Worm (Caenorhabditis elegans): Measurements from ENCODE around the gene vps-36.

vps-36 gene

DNA sequence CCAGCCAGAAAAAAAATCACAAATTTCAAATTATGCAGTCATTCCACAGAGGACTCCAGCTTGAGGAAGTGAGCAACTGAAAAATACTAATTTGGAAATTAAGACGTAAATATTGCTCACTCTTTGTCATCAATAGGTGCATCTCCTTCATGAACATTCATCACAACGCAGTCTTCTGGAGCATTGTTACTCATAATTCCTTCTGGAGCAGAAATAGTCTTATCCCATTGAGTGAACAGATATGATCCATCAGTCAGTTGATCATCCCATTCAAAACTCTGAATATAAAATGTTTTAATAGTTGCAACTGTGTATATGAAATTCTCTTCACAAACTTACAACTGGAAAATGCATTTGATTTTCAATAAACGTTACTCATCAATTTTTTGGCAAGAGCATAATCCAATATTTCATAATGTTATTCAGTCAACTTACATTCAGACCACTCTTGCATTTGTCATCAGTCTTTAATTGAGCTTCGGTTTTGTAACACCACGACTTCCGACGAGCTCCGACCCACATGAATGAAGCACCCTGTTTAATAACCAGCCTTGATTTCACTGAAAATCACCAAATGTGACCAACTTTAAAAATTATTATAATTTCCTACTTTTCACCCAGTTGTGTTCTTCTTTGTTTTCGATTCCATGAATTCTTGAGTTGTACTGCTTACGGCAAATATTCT, 6.9 kb downstream of the vps-36 start:
- no peak for TF ChIP-seq T22C8.4 (GFP tag; IDR thresholded peaks at IDR 0.05)

- TF ChIP-seq ztf-29 (GFP tag; IDR thresholded peaks at IDR 0.05) (no peak), ztf-23 (GFP tag; IDR thresholded peaks at IDR 0.05) (peak; percentile 34; the same call in 1 of the 2 replicates)
These were observed 8.7 kb downstream of the vps-36 start, which contains the start of gene F17C11.4 for ce11 chrV:10951655-10952278. TSS of gene F17C11.4 (plus strand) at chrV:10951860.

- TF ChIP-seq cog-1 (tag; optimal IDR thresholded peaks at IDR 0.05): no peak
- TF ChIP-seq klf-2 (GFP tag; conservative IDR thresholded peaks at IDR 0.05): no peak
- no peak for TF ChIP-seq T22C8.4 (GFP tag; IDR thresholded peaks at IDR 0.05)
- no peak for TF ChIP-seq med-1 (GFP tag; optimal IDR thresholded peaks at IDR 0.05; ENCODE audit: insufficient read depth)
- no peak for TF ChIP-seq flt-1 (GFP tag; IDR thresholded peaks at IDR 0.05)
- TF ChIP-seq ref-1 (GFP tag; conservative IDR thresholded peaks at IDR 0.05): no peak
- TF ChIP-seq ztf-23 (GFP tag; IDR thresholded peaks at IDR 0.05): no peak
- no peak for TF ChIP-seq tab-1 (GFP tag; IDR thresholded peaks at IDR 0.05)
- no peak for TF ChIP-seq ztf-29 (GFP tag; IDR thresholded peaks at IDR 0.05)
These were observed 11.0 kb downstream of the vps-36 start, which contains the start of gene col-153 for ce11 chrV:10949511-10949910. TSS of gene col-153 (plus strand) at chrV:10949811.

DNA sequence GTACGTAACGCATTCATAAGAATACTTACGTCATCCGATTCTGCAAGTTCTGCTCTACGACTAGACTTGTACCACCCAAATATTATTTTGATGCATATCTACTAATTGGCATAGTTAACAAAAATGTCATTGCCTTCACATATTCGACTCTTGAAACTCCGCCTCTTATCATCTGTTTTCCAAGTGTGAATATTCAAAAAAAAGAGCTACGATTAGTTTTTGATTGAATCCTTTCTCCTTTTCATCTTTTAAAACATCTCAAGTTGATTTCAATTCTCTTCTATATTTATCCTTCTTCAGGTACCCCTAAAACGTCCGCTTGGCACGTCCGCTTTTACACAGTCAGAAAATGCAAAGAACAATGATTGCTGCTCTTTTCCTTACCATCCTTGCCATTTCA, 12.5 kb downstream of the vps-36 start, which contains the start of gene F17C11.2:
TSS of gene F17C11.2 (plus strand) at position 301 of the 400 bp plus-strand sequence.
- no peak for TF ChIP-seq flt-1 (GFP tag; IDR thresholded peaks at IDR 0.05)
- TF ChIP-seq med-1 (GFP tag; optimal IDR thresholded peaks at IDR 0.05; ENCODE audit: insufficient read depth): no peak
- no peak for TF ChIP-seq cog-1 (tag; optimal IDR thresholded peaks at IDR 0.05)
- TF ChIP-seq tab-1 (GFP tag; IDR thresholded peaks at IDR 0.05): no peak
- TF ChIP-seq klf-2 (GFP tag; conservative IDR thresholded peaks at IDR 0.05): no peak
- TF ChIP-seq ref-1 (GFP tag; conservative IDR thresholded peaks at IDR 0.05): no peak
- no peak for TF ChIP-seq T22C8.4 (GFP tag; IDR thresholded peaks at IDR 0.05)
- TF ChIP-seq ztf-29 (GFP tag; IDR thresholded peaks at IDR 0.05): no peak
- TF ChIP-seq ztf-23 (GFP tag; IDR thresholded peaks at IDR 0.05): no peak

- no peak for TF ChIP-seq cog-1 (tag; optimal IDR thresholded peaks at IDR 0.05)
- TF ChIP-seq tab-1 (GFP tag; IDR thresholded peaks at IDR 0.05): no peak
- no peak for TF ChIP-seq ztf-29 (GFP tag; IDR thresholded peaks at IDR 0.05)
- TF ChIP-seq med-1 (GFP tag; optimal IDR thresholded peaks at IDR 0.05; ENCODE audit: insufficient read depth): no peak
- no peak for TF ChIP-seq ztf-23 (GFP tag; IDR thresholded peaks at IDR 0.05)
- no peak for TF ChIP-seq klf-2 (GFP tag; conservative IDR thresholded peaks at IDR 0.05)
- TF ChIP-seq flt-1 (GFP tag; IDR thresholded peaks at IDR 0.05): no peak
- TF ChIP-seq T22C8.4 (GFP tag; IDR thresholded peaks at IDR 0.05): no peak
- TF ChIP-seq ref-1 (GFP tag; conservative IDR thresholded peaks at IDR 0.05): no peak
These were observed 13.3 kb downstream of the vps-36 start for ce11 chrV:10947210-10947609.

- TF ChIP-seq flt-1 (GFP tag; IDR thresholded peaks at IDR 0.05): no peak
- no peak for TF ChIP-seq ztf-23 (GFP tag; IDR thresholded peaks at IDR 0.05)
- no peak for TF ChIP-seq med-1 (GFP tag; optimal IDR thresholded peaks at IDR 0.05; ENCODE audit: insufficient read depth)
- no peak for TF ChIP-seq cog-1 (tag; optimal IDR thresholded peaks at IDR 0.05)
- no peak for TF ChIP-seq T22C8.4 (GFP tag; IDR thresholded peaks at IDR 0.05)
- TF ChIP-seq tab-1 (GFP tag; IDR thresholded peaks at IDR 0.05): no peak
- TF ChIP-seq klf-2 (GFP tag; conservative IDR thresholded peaks at IDR 0.05): no peak
- no peak for TF ChIP-seq ztf-29 (GFP tag; IDR thresholded peaks at IDR 0.05)
- TF ChIP-seq ref-1 (GFP tag; conservative IDR thresholded peaks at IDR 0.05): no peak
These were observed 15.6 kb downstream of the vps-36 start for ce11 chrV:10944903-10945302.

- TF ChIP-seq T22C8.4 (GFP tag; IDR thresholded peaks at IDR 0.05) (no peak), ztf-23 (GFP tag; IDR thresholded peaks at IDR 0.05) (no peak), ztf-29 (GFP tag; IDR thresholded peaks at IDR 0.05) (no peak), med-1 (GFP tag; optimal IDR thresholded peaks at IDR 0.05; ENCODE audit: insufficient read depth) (no peak), cog-1 (tag; optimal IDR thresholded peaks at IDR 0.05) (no peak), ref-1 (GFP tag; conservative IDR thresholded peaks at IDR 0.05) (no peak), flt-1 (GFP tag; IDR thresholded peaks at IDR 0.05) (no peak), tab-1 (GFP tag; IDR thresholded peaks at IDR 0.05) (no peak), klf-2 (GFP tag; conservative IDR thresholded peaks at IDR 0.05) (no peak)
These were observed 18.3 kb downstream of the vps-36 start, which contains the start of gene zip-9 for ce11 chrV:10942161-10942560. TSS of gene zip-9 (plus strand) at chrV:10942461.

DNA sequence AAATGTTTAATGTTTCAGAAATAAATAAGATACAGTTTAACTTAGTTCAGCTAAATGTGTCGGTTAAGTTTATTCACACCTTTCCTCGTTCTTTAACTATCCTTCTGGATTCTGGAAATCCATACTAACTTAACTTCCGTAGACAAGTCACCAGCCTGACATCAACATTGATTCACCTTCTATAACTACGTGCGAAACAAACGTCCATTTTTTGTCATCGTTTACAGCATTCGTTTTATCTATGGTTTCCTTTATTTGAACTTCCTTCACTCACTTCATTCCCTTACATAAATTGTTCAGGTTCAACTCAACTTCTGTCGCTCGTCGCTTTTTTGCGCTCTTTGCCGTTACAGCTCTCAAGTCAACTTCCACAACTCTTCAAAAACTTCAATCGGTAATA, 19.3 kb downstream of the vps-36 start, which contains the start of gene F17C11.26:
TSS of gene F17C11.26 (plus strand) at position 301 of the 400 bp plus-strand sequence.
- TF ChIP-seq klf-2 (GFP tag; conservative IDR thresholded peaks at IDR 0.05) (no peak), T22C8.4 (GFP tag; IDR thresholded peaks at IDR 0.05) (no peak), flt-1 (GFP tag; IDR thresholded peaks at IDR 0.05) (no peak), ztf-29 (GFP tag; IDR thresholded peaks at IDR 0.05) (no peak), cog-1 (tag; optimal IDR thresholded peaks at IDR 0.05) (no peak), ref-1 (GFP tag; conservative IDR thresholded peaks at IDR 0.05) (no peak), ztf-23 (GFP tag; IDR thresholded peaks at IDR 0.05) (no peak), med-1 (GFP tag; optimal IDR thresholded peaks at IDR 0.05; ENCODE audit: insufficient read depth) (no peak), tab-1 (GFP tag; IDR thresholded peaks at IDR 0.05) (no peak)

- TF ChIP-seq T22C8.4 (GFP tag; IDR thresholded peaks at IDR 0.05) (no peak), klf-2 (GFP tag; conservative IDR thresholded peaks at IDR 0.05) (no peak), ztf-23 (GFP tag; IDR thresholded peaks at IDR 0.05) (no peak), flt-1 (GFP tag; IDR thresholded peaks at IDR 0.05) (no peak), cog-1 (tag; optimal IDR thresholded peaks at IDR 0.05) (peak; percentile 14), med-1 (GFP tag; optimal IDR thresholded peaks at IDR 0.05; ENCODE audit: insufficient read depth) (no peak)
These were observed 19.9 kb downstream of the vps-36 start for ce11 chrV:10940571-10940991.
